Fruit fly (Drosophila melanogaster) whole organism, embryonic: ENCODE measurements around the gene CG10038.
A peak's percentile ranks its signal among the peaks of the same experiment; 100 is the strongest.

Experiments used
- Awh ChIP-seq: fragments of 200-800 bp; sonication (Bioruptor generic); IDR thresholded peaks from 2 replicates; pipeline ENCODE4, ENCODE4 v1.3.6; 2022; ENCODE audit warnings: missing biosample characterization, missing genetic modification characterization
- B-H1 ChIP-seq: fragments of 200-800 bp; sonication (Bioruptor generic); IDR thresholded peaks from 3 replicates; pipeline ENCODE4 v1.3.6; 2022; ENCODE audit warnings: missing biosample characterization, missing genetic modification characterization
- CG10274 ChIP-seq: fragments of 200-800 bp; sonication (Bioruptor generic); optimal IDR thresholded peaks from 3 replicates; lab custom pipeline; 2017; ENCODE audit warnings: missing biosample characterization, mild to moderate bottlenecking, missing genetic modification characterization
- CG10654 ChIP-seq: fragments of 200-800 bp; sonication (Bioruptor generic); optimal IDR thresholded peaks from 2 replicates; lab custom pipeline; 2016; ENCODE audit warnings: missing biosample characterization, missing genetic modification characterization
- CG10979 ChIP-seq: fragments of 200-800 bp; sonication (Bioruptor generic); optimal IDR thresholded peaks from 2 replicates; lab custom pipeline; 2018; ENCODE audit warnings: missing biosample characterization, mild to moderate bottlenecking, missing genetic modification characterization, moderate library complexity
- CG12236 ChIP-seq: fragments of 200-800 bp; sonication (Bioruptor generic); optimal IDR thresholded peaks from 2 replicates; lab custom pipeline; 2016; ENCODE audit warnings: missing biosample characterization, missing genetic modification characterization
- CG13123 ChIP-seq: fragments of 200-800 bp; sonication (Bioruptor generic); optimal IDR thresholded peaks from 2 replicates; lab custom pipeline; 2016; ENCODE audit warnings: missing biosample characterization, missing genetic modification characterization
- CG13894 ChIP-seq: fragments of 200-800 bp; sonication (Bioruptor generic); optimal IDR thresholded peaks from 3 replicates; lab custom pipeline; 2018; ENCODE audit warnings: missing biosample characterization, mild to moderate bottlenecking, missing genetic modification characterization, moderate library complexity
- CG15269 ChIP-seq: fragments of 200-800 bp; sonication (Bioruptor generic); optimal IDR thresholded peaks from 2 replicates; lab custom pipeline; 2018; ENCODE audit warnings: missing biosample characterization, mild to moderate bottlenecking, missing genetic modification characterization, moderate library complexity
- CG1529 ChIP-seq: fragments of 200-800 bp; sonication (Bioruptor generic); optimal IDR thresholded peaks from 3 replicates; lab custom pipeline; 2018; ENCODE audit warnings: missing biosample characterization, missing genetic modification characterization
- CG15514 ChIP-seq: fragments of 200-800 bp; sonication (Bioruptor generic); optimal IDR thresholded peaks from 3 replicates; lab custom pipeline; 2017; ENCODE audit warnings: missing biosample characterization, missing genetic modification characterization, mild to moderate bottlenecking, moderate library complexity, missing genetic modification reagents
- CG1603 ChIP-seq: fragments of 200-800 bp; sonication (Bioruptor generic); optimal IDR thresholded peaks from 2 replicates; lab custom pipeline; 2019; ENCODE audit warnings: missing biosample characterization, mild to moderate bottlenecking, missing genetic modification characterization, moderate library complexity
- CG1647 ChIP-seq: fragments of 200-800 bp; sonication (Bioruptor generic); optimal IDR thresholded peaks from 3 replicates; lab custom pipeline; 2016; ENCODE audit warnings: missing biosample characterization, missing genetic modification characterization
- CG17361 ChIP-seq: fragments of 200-800 bp; sonication (Bioruptor generic); IDR thresholded peaks from 3 replicates; pipeline ENCODE4 v1.3.6; 2022; ENCODE audit warnings: missing biosample characterization, missing genetic modification characterization
- CG18599 ChIP-seq: fragments of 200-800 bp; sonication (Bioruptor generic); optimal IDR thresholded peaks from 3 replicates; lab custom pipeline; 2017; ENCODE audit warnings: missing biosample characterization, missing genetic modification characterization, mild to moderate bottlenecking, moderate library complexity, missing genetic modification reagents
- CG3281 ChIP-seq: fragments of 200-800 bp; sonication (Bioruptor generic); optimal IDR thresholded peaks from 3 replicates; lab custom pipeline; 2017; ENCODE audit warnings: missing biosample characterization, mild to moderate bottlenecking, missing genetic modification characterization
- CG4424 ChIP-seq: fragments of 200-800 bp; sonication (Bioruptor generic); optimal IDR thresholded peaks from 3 replicates; lab custom pipeline; 2016; ENCODE audit warnings: missing biosample characterization, missing genetic modification characterization
- CG4820 ChIP-seq: fragments of 200-800 bp; sonication (Bioruptor generic); optimal IDR thresholded peaks from 3 replicates; lab custom pipeline; 2016; ENCODE audit warnings: missing biosample characterization, missing genetic modification characterization
- CG4854 ChIP-seq: fragments of 200-800 bp; sonication (Bioruptor generic); optimal IDR thresholded peaks from 2 replicates; lab custom pipeline; 2016; ENCODE audit warnings: missing biosample characterization, missing genetic modification characterization, inconsistent platforms
- CG9215 ChIP-seq: fragments of 200-800 bp; sonication (Bioruptor generic); IDR thresholded peaks from 2 replicates; pipeline ENCODE4 v1.3.6; 2022; ENCODE audit warnings: missing biosample characterization, missing genetic modification characterization
- CTCF ChIP-seq: fragments of 200-800 bp; sonication (Bioruptor generic); optimal IDR thresholded peaks from 2 replicates; lab custom pipeline; 2017; ENCODE audit warnings: missing biosample characterization, mild to moderate bottlenecking, missing genetic modification characterization, moderate library complexity
- Dbx ChIP-seq: fragments of 200-800 bp; sonication (Bioruptor generic); IDR thresholded peaks from 3 replicates; pipeline ENCODE4 v1.3.6; 2022; ENCODE audit warnings: missing biosample characterization, missing genetic modification characterization
- Dek ChIP-seq: fragments of 200-800 bp; sonication (Bioruptor generic); optimal IDR thresholded peaks from 3 replicates; lab custom pipeline; 2019; ENCODE audit warnings: missing biosample characterization, mild to moderate bottlenecking, missing genetic modification characterization, moderate library complexity
- Drgx ChIP-seq: fragments of 200-800 bp; sonication (Bioruptor generic); IDR thresholded peaks from 2 replicates; pipeline ENCODE4 v1.3.6; 2022; ENCODE audit warnings: missing biosample characterization, missing genetic modification characterization
- Gug ChIP-seq: fragments of 200-800 bp; sonication (Bioruptor generic); IDR thresholded peaks from 4 replicates; pipeline ENCODE4 v1.3.6; 2022; ENCODE audit warnings: missing biosample characterization, missing genetic modification characterization
- H15 ChIP-seq: fragments of 200-800 bp; sonication (Bioruptor generic); IDR thresholded peaks from 3 replicates; pipeline ENCODE4 v1.3.6; 2022; ENCODE audit warnings: missing biosample characterization, missing genetic modification characterization
- HLH54F ChIP-seq: fragments of 200-800 bp; sonication (Bioruptor generic); optimal IDR thresholded peaks from 3 replicates; lab custom pipeline; 2016; ENCODE audit warnings: missing biosample characterization, missing genetic modification characterization
- NC2β ChIP-seq: fragments of 200-800 bp; sonication (Bioruptor generic); optimal IDR thresholded peaks from 2 replicates; lab custom pipeline; 2016; ENCODE audit warnings: missing biosample characterization, missing genetic modification characterization
- Nf-YB ChIP-seq: fragments of 200-800 bp; sonication (Bioruptor generic); optimal IDR thresholded peaks from 3 replicates; lab custom pipeline; 2019; ENCODE audit warnings: missing biosample characterization, mild to moderate bottlenecking, missing genetic modification characterization, moderate library complexity
- Nf-YC ChIP-seq: fragments of 200-800 bp; optimal IDR thresholded peaks from 3 replicates; lab custom pipeline; 2019; ENCODE audit warnings: missing biosample characterization, mild to moderate bottlenecking, missing genetic modification characterization, moderate library complexity
- NfI ChIP-seq: fragments of 200-800 bp; sonication (Bioruptor generic); optimal IDR thresholded peaks from 3 replicates; lab custom pipeline; 2018; ENCODE audit warnings: missing biosample characterization, mild to moderate bottlenecking, missing genetic modification characterization, moderate library complexity
- Optix ChIP-seq: fragments of 200-800 bp; sonication (Bioruptor generic); IDR thresholded peaks from 3 replicates; pipeline ENCODE4 v1.3.6; 2022; ENCODE audit warnings: missing biosample characterization, missing genetic modification characterization
- Ptx1 ChIP-seq: fragments of 200-800 bp; sonication (Bioruptor generic); IDR thresholded peaks from 2 replicates; pipeline ENCODE4 v1.3.6; 2022; ENCODE audit warnings: missing biosample characterization, missing genetic modification characterization
- Rfx ChIP-seq: fragments of 200-800 bp; sonication (Bioruptor generic); IDR thresholded peaks from 2 replicates; pipeline ENCODE4 v1.3.6; 2022; ENCODE audit warnings: missing biosample characterization, missing genetic modification characterization
- Sox102F ChIP-seq: fragments of 200-800 bp; sonication (Bioruptor generic); optimal IDR thresholded peaks from 2 replicates; lab custom pipeline; 2018; ENCODE audit warnings: missing biosample characterization, mild to moderate bottlenecking, missing genetic modification characterization, moderate library complexity
- ab ChIP-seq: fragments of 200-800 bp; sonication (Bioruptor generic); optimal IDR thresholded peaks from 2 replicates; lab custom pipeline; 2016; ENCODE audit warnings: missing biosample characterization, missing genetic modification characterization
- al ChIP-seq: fragments of 200-800 bp; sonication (Bioruptor generic); IDR thresholded peaks from 2 replicates; pipeline ENCODE4 v1.3.6; 2022; ENCODE audit warnings: missing biosample characterization, missing genetic modification characterization
- chm ChIP-seq: fragments of 200-800 bp; sonication (Bioruptor generic); IDR thresholded peaks from 2 replicates; pipeline ENCODE4 v1.3.6; 2022; ENCODE audit warnings: missing biosample characterization, missing genetic modification characterization
- chn ChIP-seq: fragments of 200-800 bp; sonication (Bioruptor generic); optimal IDR thresholded peaks from 2 replicates; lab custom pipeline; 2016; ENCODE audit warnings: missing biosample characterization, missing genetic modification characterization
- cwo ChIP-seq: fragments of 200-800 bp; sonication (Bioruptor generic); optimal IDR thresholded peaks from 3 replicates; lab custom pipeline; 2017; ENCODE audit warnings: missing biosample characterization, missing genetic modification characterization, mild to moderate bottlenecking, moderate library complexity, missing genetic modification reagents
- disco-r ChIP-seq: fragments of 200-800 bp; sonication (Bioruptor generic); optimal IDR thresholded peaks from 2 replicates; lab custom pipeline; 2016; ENCODE audit warnings: missing biosample characterization, missing genetic modification characterization
- exex ChIP-seq: fragments of 200-800 bp; sonication (Bioruptor generic); optimal IDR thresholded peaks from 4 replicates; lab custom pipeline; 2018; ENCODE audit warnings: missing biosample characterization, mild to moderate bottlenecking, missing genetic modification characterization, moderate library complexity
- fd3F ChIP-seq: fragments of 200-800 bp; sonication (Bioruptor generic); optimal IDR thresholded peaks from 2 replicates; lab custom pipeline; 2018; ENCODE audit warnings: missing biosample characterization, mild to moderate bottlenecking, missing genetic modification characterization, moderate library complexity
- gcm ChIP-seq: fragments of 200-800 bp; sonication (Bioruptor generic); optimal IDR thresholded peaks from 2 replicates; lab custom pipeline; 2019; ENCODE audit warnings: missing biosample characterization, mild to moderate bottlenecking, missing genetic modification characterization, moderate library complexity
- lov ChIP-seq, 2 experiments: fragments of 200-800 bp in 1 of 2; fragments of >200 bp in 1 of 2; sonication (Bioruptor generic) in 1 of 2; IDR thresholded peaks in 1 of 2; optimal IDR thresholded peaks in 1 of 2; 2 replicates in 1 of 2; 3 replicates in 1 of 2; pipeline versions ENCODE4 v1.3.6 to Lab custom; 2017 to 2022; ENCODE audit warnings: missing biosample characterization in 1 of 2, missing genetic modification characterization in 1 of 2
- repo ChIP-seq: fragments of 200-800 bp; sonication (Bioruptor generic); optimal IDR thresholded peaks from 2 replicates; lab custom pipeline; 2016; ENCODE audit warnings: missing biosample characterization, missing genetic modification characterization
- sima ChIP-seq: fragments of 200-800 bp; sonication (Bioruptor generic); optimal IDR thresholded peaks from 2 replicates; lab custom pipeline; 2016; ENCODE audit warnings: missing biosample characterization, missing genetic modification characterization
- slou ChIP-seq: fragments of 200-800 bp; sonication (Bioruptor generic); optimal IDR thresholded peaks from 3 replicates; lab custom pipeline; 2016; ENCODE audit warnings: missing biosample characterization, missing genetic modification characterization
- stc ChIP-seq: fragments of 200-800 bp; sonication (Bioruptor generic); IDR thresholded peaks from 2 replicates; pipeline ENCODE4 v1.3.6; 2022; ENCODE audit warnings: missing biosample characterization, missing genetic modification characterization
- tgo ChIP-seq: fragments of 200-800 bp; sonication (Bioruptor generic); IDR thresholded peaks from 3 replicates; pipeline ENCODE4 v1.3.6; 2022; ENCODE audit warnings: missing biosample characterization, missing genetic modification characterization

Gene CG10038

DNA sequence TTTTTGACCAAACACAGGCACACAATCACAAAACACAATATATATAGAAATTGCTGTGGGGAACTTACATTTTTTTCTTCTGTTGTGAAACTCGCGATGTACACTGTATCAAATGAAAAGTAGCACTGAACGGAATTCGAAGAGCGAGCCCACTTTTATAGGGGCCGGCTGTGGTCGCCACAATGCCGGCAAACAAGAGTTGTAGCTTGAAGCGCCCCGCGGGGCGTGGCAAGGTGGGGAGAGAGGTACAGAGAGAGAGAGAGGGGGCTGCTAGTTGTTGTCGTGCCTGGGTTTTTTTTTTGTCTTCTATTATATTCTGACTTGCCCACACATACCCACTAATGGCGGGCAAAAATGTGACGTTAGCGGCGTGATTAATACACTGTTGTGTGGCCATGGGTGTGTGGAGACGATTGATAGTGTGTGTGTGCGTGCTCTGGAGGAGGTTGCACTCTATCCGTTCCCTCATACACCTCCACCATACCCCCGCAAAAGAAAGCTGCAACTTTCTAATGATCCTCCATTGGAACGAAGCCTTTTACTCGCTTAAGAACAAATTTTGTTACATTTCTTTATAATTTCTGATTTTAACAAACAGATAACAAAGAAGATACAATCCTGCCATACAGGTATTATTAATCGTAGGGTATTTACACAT lies 18.8 kb upstream of the CG10038 start, which contains the start of gene GstD1 (continued):
- TF ChIP-seq sima (GFP tag; lab: Kevin White, UChicago) (no peak), Gug (GFP tag; lab: Robert Waterston, UW) (no peak), Awh (GFP tag; lab: Robert Waterston, UW) (no peak), CG13123 (no peak), CG10654 (peak; percentile 19), Dek (tag; lab: Kevin White, UChicago) (peak; percentile 33), CG17361 (peak; percentile 49; the same call in 1 of the 3 replicates), cwo (GFP tag; lab: Kevin White, UChicago) (peak; percentile 47), al (GFP tag; lab: Robert Waterston, UW) (no peak), CG10979 (tag; lab: Kevin White, UChicago) (peak; percentile 12), Ptx1 (GFP tag; lab: Robert Waterston, UW) (peak; percentile 51), CG4424 (GFP tag; lab: Kevin White, UChicago) (peak; percentile 8), gcm (GFP tag; lab: Kevin White, UChicago) (peak; percentile 33), CG18599 (peak; percentile 56), CG1529 (no peak), CG4854 (GFP tag; lab: Kevin White, UChicago) (no peak), B-H1 (GFP tag; lab: Robert Waterston, UW) (no peak), lov (optimal IDR thresholded peaks at IDR 0.05; lab: Kevin White, UChicago) (no peak), lov (GFP tag; IDR thresholded peaks at IDR 0.05; lab: Robert Waterston, UW) (0 out of 3 replicates have a peak, but pooled peaks have one; percentile 46), CG4820 (GFP tag; lab: Kevin White, UChicago) (peak; percentile 3), Rfx (peak; percentile 57), repo (GFP tag; lab: Kevin White, UChicago) (peak; percentile 33), H15 (GFP tag; lab: Robert Waterston, UW) (no peak), exex (tag; lab: Kevin White, UChicago) (peak; percentile 18), tgo (no peak; the same call in 2 of the 3 replicates), slou (GFP tag; lab: Kevin White, UChicago) (no peak), HLH54F (no peak), Optix (GFP tag; lab: Robert Waterston, UW) (no peak), CG15269 (tag; lab: Kevin White, UChicago) (peak; percentile 9), CG3281 (peak; percentile 58), fd3F (GFP tag; lab: Kevin White, UChicago) (peak; percentile 34), ab (GFP tag; lab: Kevin White, UChicago) (peak; percentile 58), NfI (GFP tag; lab: Kevin White, UChicago) (peak; percentile 31), CG1603 (tag; lab: Kevin White, UChicago) (peak; percentile 6), CTCF (GFP tag; lab: Kevin White, UChicago) (no peak), Dbx (GFP tag; lab: Robert Waterston, UW) (peak; percentile 69; the same call in 2 of the 3 replicates), Drgx (GFP tag; lab: Robert Waterston, UW) (peak; percentile 78), stc (peak; percentile 52; the same call in 1 of the 2 replicates), CG9215 (GFP tag; lab: Robert Waterston, UW) (0 out of 2 replicates have a peak, but pooled peaks have one; percentile 45), NC2β (GFP tag; lab: Kevin White, UChicago) (peak; percentile 38), Nf-YB (GFP tag; lab: Kevin White, UChicago) (no peak), chm (peak; percentile 75), Nf-YC (tag; lab: Kevin White, UChicago) (no peak), chn (GFP tag; lab: Kevin White, UChicago) (peak; percentile 30), disco-r (no peak), CG13894 (tag; lab: Kevin White, UChicago) (peak; percentile 70), CG15514 (GFP tag; lab: Kevin White, UChicago) (peak; percentile 24), Sox102F (GFP tag; lab: Kevin White, UChicago) (peak; percentile 29), CG10274 (GFP tag; lab: Kevin White, UChicago) (peak; percentile 86), CG1647 (GFP tag; lab: Kevin White, UChicago) (peak; percentile 36), CG12236 (GFP tag; lab: Kevin White, UChicago) (no peak)
